Worm (Caenorhabditis elegans) whole organism, mixed stage, embryonic: ENCODE data around the gene F21H7.5.

ENCODE experiments used
- elt-1 ChIP-seq: sonication (generic microtip); optimal IDR thresholded peaks from 2 replicates; lab custom pipeline; 2017; ENCODE audit warnings: missing genetic modification characterization, mild to moderate bottlenecking, missing compliant biosample characterization, antibody characterized with exemption, moderate library complexity, borderline replicate concordance; ENCODE audit not compliant: insufficient read depth
- elt-3 ChIP-seq: fragments of 150-350 bp; optimal IDR thresholded peaks from 2 replicates; lab custom pipeline; 2014; ENCODE audit warnings: missing biosample characterization, missing genetic modification characterization
- snpc-4 ChIP-seq: fragments of 150-350 bp; optimal IDR thresholded peaks from 2 replicates; lab custom pipeline; 2014; ENCODE audit warnings: missing biosample characterization, missing genetic modification characterization
- unc-39 ChIP-seq: fragments of 150-350 bp; optimal IDR thresholded peaks from 2 replicates; lab custom pipeline; 2014; ENCODE audit warnings: missing biosample characterization, missing genetic modification characterization
- unc-62 ChIP-seq: fragments of 150-350 bp; optimal IDR thresholded peaks from 2 replicates; lab custom pipeline; 2014; ENCODE audit warnings: missing biosample characterization, missing genetic modification reagents, missing genetic modification characterization
- ztf-11 ChIP-seq: fragments of 150-350 bp; optimal IDR thresholded peaks from 2 replicates; lab custom pipeline; 2014; ENCODE audit warnings: missing biosample characterization, missing genetic modification characterization

ce11 chrV:16277918-16278317 lies 40.6 kb downstream of the F21H7.5 start, which contains the start of gene cyp-37B1:
- TF ChIP-seq snpc-4 (tag; lab: Kevin White, UChicago): no peak
- no peak for TF ChIP-seq unc-39
- TF ChIP-seq elt-3 (tag; lab: Kevin White, UChicago): no peak
- no peak for TF ChIP-seq elt-1 (tag; lab: Kevin White, UChicago)
- TF ChIP-seq unc-62: no peak
- no peak for TF ChIP-seq ztf-11
